Worm (Caenorhabditis elegans): ENCODE measurements around the gene F44E7.3.

- TF ChIP-seq nhr-12 (tag; optimal IDR thresholded peaks at IDR 0.05) (no peak), pag-3 (tag; optimal IDR thresholded peaks at IDR 0.05; ENCODE audit: borderline replicate concordance, insufficient read depth) (no peak), fos-1 (tag; optimal IDR thresholded peaks at IDR 0.05) (no peak), nhr-28 (tag; optimal IDR thresholded peaks at IDR 0.05) (no peak), lin-15B (tag; optimal IDR thresholded peaks at IDR 0.05) (no peak)
These were observed 758 bp downstream of the F44E7.3 start for ce11 chrV:5772503-5772902.

All from whole organism, L1 larva.